Worm (Caenorhabditis elegans): ENCODE results near the gene M106.2.

M106.2 gene

DNA sequence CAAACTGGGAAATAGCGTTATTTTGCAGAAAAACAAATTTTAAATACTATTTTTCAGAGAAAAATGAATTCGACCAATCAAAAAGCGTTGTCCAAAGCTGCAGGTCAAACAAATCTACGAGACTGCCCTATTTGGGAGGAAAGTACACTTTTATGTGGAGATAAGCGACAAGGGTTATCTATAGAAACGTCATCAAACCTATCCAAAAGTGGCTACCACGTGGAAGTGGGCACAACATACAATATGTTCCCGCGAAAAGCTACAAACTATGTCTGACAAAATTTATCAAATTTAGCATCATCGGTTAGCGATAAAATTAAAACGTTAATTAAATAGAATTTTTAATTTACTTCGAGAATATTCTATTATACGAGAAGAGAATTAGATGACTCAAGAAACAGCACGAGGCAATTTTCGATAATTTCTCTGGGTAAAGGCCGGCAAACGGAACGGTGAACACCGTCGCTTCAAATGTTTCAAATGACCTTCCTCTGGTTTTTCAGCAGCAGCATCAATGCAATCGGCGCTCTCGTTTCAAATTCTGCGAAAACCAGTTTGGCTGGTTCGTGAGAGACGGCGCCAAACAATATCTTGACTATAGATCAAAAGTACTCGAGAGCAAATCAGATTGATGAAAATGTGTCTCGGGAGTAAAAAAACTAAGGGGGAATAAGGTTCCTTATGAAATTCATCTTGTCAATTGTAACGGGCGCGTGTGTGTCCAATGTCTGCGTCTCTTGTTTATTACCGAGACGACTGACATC lies 12.1 kb upstream of the M106.2 start (continued):
- TF ChIP-seq dve-1 (tag; optimal IDR thresholded peaks at IDR 0.05; ENCODE audit: insufficient read depth) (peak; percentile 77), nhr-10 (tag; optimal IDR thresholded peaks at IDR 0.05) (no peak), egl-27 (tag; optimal IDR thresholded peaks at IDR 0.05) (no peak), zag-1 (tag; optimal IDR thresholded peaks at IDR 0.05) (no peak), pqm-1 (tag; optimal IDR thresholded peaks at IDR 0.05) (no peak), F26F4.8 (GFP tag; conservative IDR thresholded peaks at IDR 0.05) (no peak), F44E2.7 (GFP tag; IDR thresholded peaks at IDR 0.05) (no peak), ZK546.5 (tag; optimal IDR thresholded peaks at IDR 0.05) (no peak), lsy-2 (tag; optimal IDR thresholded peaks at IDR 0.05) (no peak), nhr-41 (GFP tag; IDR thresholded peaks at IDR 0.05) (no peak), nhr-48 (tag; optimal IDR thresholded peaks at IDR 0.05) (peak; percentile 30), T26A8.4 (GFP tag; IDR thresholded peaks at IDR 0.05) (no peak), dpl-1 (GFP tag; optimal IDR thresholded peaks at IDR 0.05) (no peak), set-16 (GFP tag; IDR thresholded peaks at IDR 0.05) (0 out of 2 replicates have a peak, but pooled peaks have one; percentile 13), daf-16 (GFP tag; optimal IDR thresholded peaks at IDR 0.05) (no peak), daf-16 (tag; optimal IDR thresholded peaks at IDR 0.05) (peak; percentile 62)

DNA sequence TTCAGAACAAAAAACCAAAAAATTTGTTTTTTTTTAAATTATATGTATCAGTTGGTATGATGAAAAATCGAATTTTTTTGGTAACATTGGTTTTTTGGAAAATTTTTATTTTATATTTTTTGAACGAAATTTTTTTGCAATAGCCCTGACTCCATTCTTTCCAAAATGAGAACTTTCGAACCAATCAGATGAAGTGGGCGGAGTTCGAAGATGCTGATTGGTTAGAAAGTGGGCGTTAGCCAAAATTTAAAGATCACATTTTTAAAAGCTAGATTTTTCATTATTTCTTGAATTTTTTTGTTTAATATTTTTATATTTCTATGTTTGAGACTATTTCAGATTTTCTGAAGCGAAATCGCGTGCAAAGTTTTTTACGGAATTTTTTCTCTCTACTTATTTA lies 11.5 kb upstream of the M106.2 start:
- peak in 1 of 2 experiments; percentile 57 for TF ChIP-seq unc-62 (GFP tag; optimal IDR thresholded peaks at IDR 0.05 in 1 of 2)
- TF ChIP-seq unc-62 (tag; optimal IDR thresholded peaks at IDR 0.05), result no peak
- TF ChIP-seq ztf-11 (tag; optimal IDR thresholded peaks at IDR 0.05), result no peak

ce11 chrII:10860840-10861239 lies 11.0 kb upstream of the M106.2 start, which contains the start of gene M106.3:
TSS of gene M106.3 (minus strand) at chrII:10860909.
- no peak for TF ChIP-seq duxl-1 (tag; optimal IDR thresholded peaks at IDR 0.05; ENCODE audit: poor library complexity)
- no peak for TF ChIP-seq Y75B8A.6 (GFP tag; IDR thresholded peaks at IDR 0.05)
- TF ChIP-seq nhr-237 (tag; optimal IDR thresholded peaks at IDR 0.05), result no peak
- no peak for TF ChIP-seq nhr-42 (GFP tag; IDR thresholded peaks at IDR 0.05)
- TF ChIP-seq nhr-102 (tag; optimal IDR thresholded peaks at IDR 0.05), result no peak
- TF ChIP-seq dve-1 (tag; optimal IDR thresholded peaks at IDR 0.05; ENCODE audit: insufficient read depth), result peak; percentile 7
- TF ChIP-seq lin-1 (GFP tag; IDR thresholded peaks at IDR 0.05), result no peak
- no peak for TF ChIP-seq spr-3 (GFP tag; optimal IDR thresholded peaks at IDR 0.05)
- peak; percentile 74 for TF ChIP-seq dmd-6 (GFP tag; IDR thresholded peaks at IDR 0.05)
- no peak for TF ChIP-seq sdz-12 (GFP tag; optimal IDR thresholded peaks at IDR 0.05)
- TF ChIP-seq ztf-7 (tag; optimal IDR thresholded peaks at IDR 0.05), result no peak
- TF ChIP-seq hlh-30 (tag; optimal IDR thresholded peaks at IDR 0.05; ENCODE audit: insufficient read depth), result peak; percentile 33
- TF ChIP-seq F10B5.3 (tag; optimal IDR thresholded peaks at IDR 0.05), result no peak
- no peak for TF ChIP-seq zip-11 (GFP tag; IDR thresholded peaks at IDR 0.05)
- TF ChIP-seq ceh-62 (tag; optimal IDR thresholded peaks at IDR 0.05), result no peak
- no peak for TF ChIP-seq F37D6.2 (tag; optimal IDR thresholded peaks at IDR 0.05)
- TF ChIP-seq nhr-28 (tag; optimal IDR thresholded peaks at IDR 0.05), result peak; percentile 85
- TF ChIP-seq pqm-1 (tag; optimal IDR thresholded peaks at IDR 0.05), result peak; percentile 87
- TF ChIP-seq dpl-1 (GFP tag; optimal IDR thresholded peaks at IDR 0.05), result no peak
- no peak for TF ChIP-seq lin-38 (GFP tag; IDR thresholded peaks at IDR 0.05)
- TF ChIP-seq cey-2 (tag; optimal IDR thresholded peaks at IDR 0.05; ENCODE audit: borderline replicate concordance, insufficient read depth), result no peak
- no peak for TF ChIP-seq nhr-10 (tag; optimal IDR thresholded peaks at IDR 0.05)
- TF ChIP-seq ztf-11 (tag; optimal IDR thresholded peaks at IDR 0.05), result no peak
- no peak for TF ChIP-seq T26A8.4 (GFP tag; IDR thresholded peaks at IDR 0.05)
- no peak for TF ChIP-seq nhr-76 (tag; optimal IDR thresholded peaks at IDR 0.05)
- no peak for TF ChIP-seq nhr-25 (tag; optimal IDR thresholded peaks at IDR 0.05; ENCODE audit: borderline replicate concordance, insufficient read depth)
- no peak for TF ChIP-seq daf-16 (GFP tag; optimal IDR thresholded peaks at IDR 0.05)
- TF ChIP-seq daf-16 (tag; optimal IDR thresholded peaks at IDR 0.05), result peak; percentile 43
- TF ChIP-seq egl-27 (tag; optimal IDR thresholded peaks at IDR 0.05), result no peak
- TF ChIP-seq ceh-20 (GFP tag; IDR thresholded peaks at IDR 0.05), result no peak
- no peak for TF ChIP-seq set-16 (GFP tag; IDR thresholded peaks at IDR 0.05)
- TF ChIP-seq ctbp-1 (GFP tag; IDR thresholded peaks at IDR 0.05), result no peak
- TF ChIP-seq rbr-2 (tag; optimal IDR thresholded peaks at IDR 0.05), result no peak
- TF ChIP-seq unc-130 (GFP tag; optimal IDR thresholded peaks at IDR 0.05), result no peak
- no peak for TF ChIP-seq unc-62 (GFP tag; optimal IDR thresholded peaks at IDR 0.05 in 1 of 2)
- TF ChIP-seq unc-62 (tag; optimal IDR thresholded peaks at IDR 0.05), result no peak
- TF ChIP-seq jun-1 (tag; optimal IDR thresholded peaks at IDR 0.05), result no peak
- TF ChIP-seq hmg-1.1 (GFP tag; IDR thresholded peaks at IDR 0.05), result no peak
